Fruit fly (Drosophila melanogaster) whole organism, prepupa: ENCODE data around the gene Nlg4.
A peak's percentile ranks its signal among the peaks of the same experiment; 100 is the strongest.

ENCODE experiments used
- Blimp-1 ChIP-seq: fragments of 200-800 bp; sonication (Bioruptor generic); optimal IDR thresholded peaks from 3 replicates; lab custom pipeline; 2017; ENCODE audit warnings: missing biosample characterization, missing genetic modification characterization, mild to moderate bottlenecking, moderate library complexity, missing genetic modification reagents
- CG10669 ChIP-seq: fragments of 200-800 bp; sonication (Bioruptor generic); optimal IDR thresholded peaks from 3 replicates; lab custom pipeline; 2018; ENCODE audit warnings: missing biosample characterization, mild to moderate bottlenecking, missing genetic modification characterization, moderate library complexity
- CG11902 ChIP-seq: fragments of 200-800 bp; sonication (Bioruptor generic); optimal IDR thresholded peaks from 3 replicates; lab custom pipeline; 2016; ENCODE audit warnings: missing biosample characterization, missing genetic modification characterization
- CG3032 ChIP-seq: fragments of 200-800 bp; optimal IDR thresholded peaks from 2 replicates; lab custom pipeline; 2019; ENCODE audit warnings: missing biosample characterization, mild to moderate bottlenecking, missing genetic modification characterization, moderate library complexity
- CG32006 ChIP-seq: fragments of 200-800 bp; sonication (Bioruptor generic); optimal IDR thresholded peaks from 3 replicates; lab custom pipeline; 2017; ENCODE audit warnings: missing biosample characterization, mild to moderate bottlenecking, missing genetic modification characterization
- CG34406 ChIP-seq: fragments of 200-800 bp; sonication (Bioruptor generic); optimal IDR thresholded peaks from 3 replicates; lab custom pipeline; 2016; ENCODE audit warnings: missing biosample characterization, missing genetic modification characterization
- CG6163 ChIP-seq: fragments of 200-800 bp; sonication (Bioruptor generic); IDR thresholded peaks from 3 replicates; pipeline ENCODE4 v1.3.6; 2022; ENCODE audit warnings: missing biosample characterization, missing genetic modification characterization
- CG6276 ChIP-seq: fragments of 200-800 bp; sonication (Bioruptor generic); optimal IDR thresholded peaks from 2 replicates; lab custom pipeline; 2017; ENCODE audit warnings: missing biosample characterization, mild to moderate bottlenecking, missing genetic modification characterization
- CG6792 ChIP-seq: fragments of 200-800 bp; sonication (Bioruptor generic); optimal IDR thresholded peaks from 3 replicates; lab custom pipeline; 2016; ENCODE audit warnings: missing biosample characterization, missing genetic modification characterization
- CG8632 ChIP-seq: fragments of 200-800 bp; sonication (Bioruptor generic); optimal IDR thresholded peaks from 3 replicates; lab custom pipeline; 2016; ENCODE audit warnings: missing biosample characterization, missing genetic modification characterization
- Eip75B ChIP-seq: fragments of 200-800 bp; sonication (Bioruptor generic); optimal IDR thresholded peaks from 3 replicates; lab custom pipeline; 2016; ENCODE audit warnings: missing biosample characterization, missing genetic modification characterization
- Eip78C ChIP-seq: fragments of 200-800 bp; sonication (Bioruptor generic); peaks from one replicate; lab custom pipeline; 2016; ENCODE audit warnings: missing biosample characterization, missing genetic modification characterization
- Ets21C ChIP-seq: fragments of 200-800 bp; sonication (Bioruptor generic); optimal IDR thresholded peaks from 3 replicates; lab custom pipeline; 2016; ENCODE audit warnings: missing biosample characterization, missing genetic modification characterization
- Ets96B ChIP-seq: fragments of 200-800 bp; optimal IDR thresholded peaks from 2 replicates; lab custom pipeline; 2019; ENCODE audit warnings: missing biosample characterization, mild to moderate bottlenecking, missing genetic modification characterization, moderate library complexity
- Gug ChIP-seq: fragments of 200-800 bp; sonication (Bioruptor generic); IDR thresholded peaks from 2 replicates; pipeline ENCODE4 v1.3.6; 2022; ENCODE audit warnings: missing biosample characterization, missing genetic modification characterization
- Hr38 ChIP-seq: sonication (Bioruptor generic); optimal IDR thresholded peaks from 2 replicates; lab custom pipeline; 2016; ENCODE audit warnings: missing biosample characterization, missing genetic modification characterization
- Hr39 ChIP-seq: fragments of 200-800 bp; sonication (Bioruptor generic); optimal IDR thresholded peaks from 2 replicates; lab custom pipeline; 2016; ENCODE audit warnings: missing biosample characterization, missing genetic modification characterization
- Lpt ChIP-seq: fragments of 200-800 bp; sonication (Bioruptor generic); optimal IDR thresholded peaks from 3 replicates; lab custom pipeline; 2016; ENCODE audit warnings: missing biosample characterization, missing genetic modification characterization
- Sox14 ChIP-seq: fragments of 200-800 bp; sonication (Bioruptor generic); optimal IDR thresholded peaks from 3 replicates; lab custom pipeline; 2016; ENCODE audit warnings: missing biosample characterization, missing genetic modification characterization
- Sox15 ChIP-seq: fragments of 200-800 bp; sonication (Bioruptor generic); optimal IDR thresholded peaks from 3 replicates; lab custom pipeline; 2016; ENCODE audit warnings: missing biosample characterization, missing genetic modification characterization
- acj6 ChIP-seq: fragments of 200-800 bp; sonication (Bioruptor generic); optimal IDR thresholded peaks from 3 replicates; lab custom pipeline; 2016; ENCODE audit warnings: missing biosample characterization, missing genetic modification characterization
- cyc ChIP-seq: fragments of 200-800 bp; sonication (Bioruptor generic); optimal IDR thresholded peaks from 3 replicates; lab custom pipeline; 2016; ENCODE audit warnings: missing biosample characterization, missing genetic modification characterization
- dac ChIP-seq: fragments of 200-800 bp; sonication (Bioruptor generic); optimal IDR thresholded peaks from 2 replicates; lab custom pipeline; 2017; ENCODE audit warnings: missing biosample characterization, mild to moderate bottlenecking, missing genetic modification characterization
- eg ChIP-seq: fragments of 200-800 bp; sonication (Bioruptor generic); IDR thresholded peaks from 3 replicates; pipeline ENCODE4 v1.3.6; 2022; ENCODE audit warnings: missing biosample characterization, missing genetic modification characterization
- esn ChIP-seq: fragments of 200-800 bp; sonication (Bioruptor generic); optimal IDR thresholded peaks from 2 replicates; lab custom pipeline; 2016; ENCODE audit warnings: missing biosample characterization, mild to moderate bottlenecking, missing genetic modification characterization, moderate library complexity
- fd59A ChIP-seq: fragments of 200-800 bp; sonication (Bioruptor generic); optimal IDR thresholded peaks from 2 replicates; lab custom pipeline; 2017; ENCODE audit warnings: missing biosample characterization, mild to moderate bottlenecking, missing genetic modification characterization, missing genetic modification reagents
- fd85E ChIP-seq: fragments of 200-800 bp; sonication (Bioruptor generic); optimal IDR thresholded peaks from 3 replicates; lab custom pipeline; 2016; ENCODE audit warnings: missing biosample characterization, missing genetic modification characterization
- fkh ChIP-seq: fragments of 200-800 bp; sonication (Bioruptor generic); optimal IDR thresholded peaks from 3 replicates; lab custom pipeline; 2017; ENCODE audit warnings: missing biosample characterization, mild to moderate bottlenecking, missing genetic modification characterization, moderate library complexity
- lz ChIP-seq: fragments of 200-800 bp; sonication (Bioruptor generic); optimal IDR thresholded peaks from 3 replicates; lab custom pipeline; 2016; ENCODE audit warnings: missing biosample characterization, missing genetic modification characterization
- salr ChIP-seq, 2 experiments: fragments of 200-800 bp; sonication (Bioruptor generic); optimal IDR thresholded peaks; 3 replicates each; lab custom pipeline; 2016 to 2018; ENCODE audit warnings: missing biosample characterization in 2 of 2, missing genetic modification characterization in 2 of 2, mild to moderate bottlenecking in 1 of 2
- svp ChIP-seq: fragments of 200-800 bp; sonication (Bioruptor generic); peaks from one replicate; lab custom pipeline; 2016; ENCODE audit warnings: missing biosample characterization, missing genetic modification characterization
- vri ChIP-seq: fragments of 200-800 bp; sonication (Bioruptor generic); optimal IDR thresholded peaks from 3 replicates; lab custom pipeline; 2016; ENCODE audit warnings: missing biosample characterization, mild to moderate bottlenecking, missing genetic modification characterization

Nlg4 gene

DNA sequence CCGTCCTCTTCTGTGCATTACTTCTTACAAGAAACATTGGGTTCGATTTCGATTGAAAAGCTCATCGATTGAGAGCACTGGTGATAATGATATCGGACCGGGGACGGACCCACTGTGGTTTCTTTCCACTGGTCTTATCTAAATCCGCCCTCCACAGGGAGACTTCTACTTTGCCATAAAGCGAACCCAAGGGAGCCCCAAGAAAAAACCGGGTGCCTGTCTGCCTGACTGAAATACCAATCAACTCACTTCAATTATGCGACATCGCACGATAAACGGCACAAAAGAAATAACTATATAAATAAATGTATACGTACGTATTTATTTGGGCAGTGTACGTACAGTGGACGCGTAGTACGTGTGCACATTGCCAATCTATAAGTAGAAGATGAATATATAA is 60.2 kb downstream of the Nlg4 start (continued):
- TF ChIP-seq fkh (no peak), lz (GFP tag; lab: Kevin White, UChicago) (no peak), Hr38 (GFP tag; lab: Kevin White, UChicago) (no peak), CG6276 (no peak), Gug (GFP tag; lab: Robert Waterston, UW) (no peak), Sox15 (GFP tag; lab: Kevin White, UChicago) (no peak)
- TF ChIP-seq, all 60 proteins: peak for 12

DNA sequence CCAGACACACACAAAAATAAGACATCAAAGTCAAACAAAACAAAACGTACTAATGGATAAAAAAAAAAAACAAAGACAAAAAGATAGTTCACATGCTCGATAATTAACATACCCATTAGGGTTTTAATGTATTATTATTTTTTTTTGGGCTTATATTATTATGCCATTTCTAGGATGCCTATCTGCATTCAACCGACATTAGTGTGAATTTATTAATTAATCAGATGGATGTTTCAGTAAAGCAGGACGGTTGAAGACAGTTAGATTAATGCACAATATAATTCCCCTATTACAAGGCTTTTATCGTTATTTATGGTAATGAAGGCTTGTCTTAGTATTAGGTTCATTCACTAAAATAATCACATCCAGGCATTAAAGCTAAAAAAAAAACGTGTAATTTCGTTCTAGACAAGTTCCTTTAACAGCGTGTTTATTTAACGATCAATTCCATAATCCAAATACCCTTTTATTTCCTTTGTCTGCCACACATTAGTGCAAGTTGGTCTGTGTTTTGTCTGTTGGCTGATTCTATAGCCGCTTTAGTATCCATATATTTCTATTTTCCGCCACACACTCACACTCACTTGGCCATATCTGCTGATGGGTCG is 60.7 kb downstream of the Nlg4 start:
- TF ChIP-seq salr (GFP tag; optimal IDR thresholded peaks at IDR 0.05; lab: Kevin White, UChicago): peak in 1 of 2 experiments; percentile 37
- peak; percentile 33 for TF ChIP-seq CG32006 (GFP tag; lab: Kevin White, UChicago)
- no peak for TF ChIP-seq CG8632
- no peak for TF ChIP-seq fd85E (GFP tag; lab: Kevin White, UChicago)
- TF ChIP-seq Lpt (GFP tag; lab: Kevin White, UChicago): peak; percentile 0
- TF ChIP-seq Eip78C (GFP tag; lab: Kevin White, UChicago): peak; percentile 10

DNA sequence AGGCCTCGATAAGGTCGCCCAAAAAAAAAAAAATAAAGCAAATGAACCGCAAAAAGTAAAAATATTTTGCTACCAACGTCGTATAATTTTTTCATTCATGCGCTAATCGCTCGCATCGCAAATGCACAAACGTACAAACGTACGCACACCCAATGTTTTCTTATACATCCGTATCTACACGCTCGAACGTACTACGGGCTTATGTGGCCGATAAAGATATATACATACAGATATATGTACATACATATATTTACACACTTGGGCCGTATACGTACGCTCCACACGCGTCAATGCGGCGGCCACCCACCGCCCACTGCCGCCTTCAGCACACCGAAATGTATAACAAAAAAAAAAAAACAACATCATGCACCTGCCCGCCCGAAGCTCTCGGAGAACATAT is 61.4 kb downstream of the Nlg4 start:
- TF ChIP-seq CG10669 (GFP tag; lab: Kevin White, UChicago): no peak
- TF ChIP-seq CG6163 (GFP tag; lab: Robert Waterston, UW): no peak
- TF ChIP-seq CG11902 (GFP tag; lab: Kevin White, UChicago): no peak
- no peak for TF ChIP-seq CG34406 (GFP tag; lab: Kevin White, UChicago)
- TF ChIP-seq Hr39 (GFP tag; lab: Kevin White, UChicago): no peak
- no peak for TF ChIP-seq fd59A (GFP tag; lab: Kevin White, UChicago)
- no peak for TF ChIP-seq CG6276
- TF ChIP-seq fd85E (GFP tag; lab: Kevin White, UChicago): no peak
- no peak for TF ChIP-seq esn
- no peak for TF ChIP-seq Sox15 (GFP tag; lab: Kevin White, UChicago)
- TF ChIP-seq acj6 (GFP tag; lab: Kevin White, UChicago): no peak
- TF ChIP-seq CG6792: no peak
- peak; percentile 3 for TF ChIP-seq vri
- no peak for TF ChIP-seq Ets96B (tag; lab: Kevin White, UChicago)
- TF ChIP-seq Ets21C (GFP tag; lab: Kevin White, UChicago): no peak
- TF ChIP-seq Eip75B (GFP tag; lab: Kevin White, UChicago): no peak
- peak; percentile 14; the same call in 1 of the 3 replicates for TF ChIP-seq eg (GFP tag; lab: Robert Waterston, UW)
- TF ChIP-seq svp (GFP tag; lab: Kevin White, UChicago): peak; percentile 69
- no peak for TF ChIP-seq Blimp-1 (GFP tag; lab: Kevin White, UChicago)
- TF ChIP-seq Eip78C (GFP tag; lab: Kevin White, UChicago): peak; percentile 66
- no peak for TF ChIP-seq Sox14 (GFP tag; lab: Kevin White, UChicago)
- no peak for TF ChIP-seq cyc (GFP tag; lab: Kevin White, UChicago)
- TF ChIP-seq CG3032 (tag; lab: Kevin White, UChicago): no peak
- peak; percentile 48 for TF ChIP-seq fkh
- TF ChIP-seq lz (GFP tag; lab: Kevin White, UChicago): no peak

DNA sequence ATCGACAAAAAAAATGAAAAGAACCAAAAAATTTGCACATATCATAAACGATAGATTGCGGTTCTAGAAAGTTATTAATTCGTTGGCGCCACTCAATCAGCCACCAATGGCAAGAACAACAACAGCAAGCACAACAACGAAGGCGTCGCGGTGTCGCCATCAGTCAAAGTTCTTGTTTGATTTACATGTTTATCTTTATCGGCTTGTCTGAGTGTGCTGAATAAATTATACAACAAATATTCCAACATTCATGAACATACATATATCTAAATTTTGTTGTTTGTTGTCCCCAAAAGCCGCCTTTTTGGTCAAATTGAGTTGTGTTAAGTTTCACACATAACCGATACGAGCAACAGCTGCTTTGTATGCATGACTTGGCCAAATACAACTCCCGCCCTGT is 69.0 kb downstream of the Nlg4 start:
- TF ChIP-seq Hr38 (GFP tag; lab: Kevin White, UChicago): no peak
- peak; percentile 68 for TF ChIP-seq fkh
- TF ChIP-seq Eip78C (GFP tag; lab: Kevin White, UChicago): no peak
- TF ChIP-seq dac (GFP tag; lab: Kevin White, UChicago): no peak
- TF ChIP-seq CG32006 (GFP tag; lab: Kevin White, UChicago): no peak
- no peak for TF ChIP-seq CG6792
